Worm (Caenorhabditis elegans) whole organism, L1 larva: Measurements from ENCODE around the gene K03A11.4.

Experiments used
- aly-2 ChIP-seq: fragments of 150-350 bp; optimal IDR thresholded peaks from 2 replicates; lab custom pipeline; 2014; ENCODE audit warnings: missing biosample characterization, missing genetic modification characterization
- ama-1 ChIP-seq: fragments of 150-350 bp; optimal IDR thresholded peaks from 2 replicates; lab custom pipeline; 2014
- egl-27 ChIP-seq, 2 experiments: fragments of 150-350 bp in 1 of 2; sonication (generic microtip); optimal IDR thresholded peaks; 3 replicates each; lab custom pipeline; 2017 to 2018; ENCODE audit warnings: missing biosample characterization in 2 of 2, missing genetic modification characterization in 2 of 2, missing genetic modification reagents in 2 of 2
- jun-1 ChIP-seq: fragments of 150-350 bp; optimal IDR thresholded peaks from 2 replicates; lab custom pipeline; 2014; ENCODE audit warnings: missing biosample characterization, missing genetic modification reagents, missing genetic modification characterization
- lin-13 ChIP-seq: fragments of 150-350 bp; optimal IDR thresholded peaks from 2 replicates; lab custom pipeline; 2014; ENCODE audit warnings: missing biosample characterization, missing genetic modification reagents, missing genetic modification characterization
- lin-39 ChIP-seq: fragments of 150-350 bp; optimal IDR thresholded peaks from 2 replicates; lab custom pipeline; 2014; ENCODE audit warnings: missing biosample characterization, missing genetic modification reagents, missing genetic modification characterization
- mab-9 ChIP-seq: fragments of 200-800 bp; sonication (Bioruptor generic); IDR thresholded peaks from 2 replicates; pipeline ENCODE4 v1.3.6; 2022; ENCODE audit warnings: missing genetic modification reagents, missing genetic modification characterization, missing compliant biosample characterization
- mdl-1 ChIP-seq, 2 experiments: fragments of 150-350 bp; optimal IDR thresholded peaks; 2 replicates each; lab custom pipeline; 2014 to 2017; ENCODE audit warnings: missing biosample characterization in 2 of 2, missing genetic modification characterization in 2 of 2, inconsistent platforms in 1 of 2
- nhr-11 ChIP-seq: fragments of 150-350 bp; optimal IDR thresholded peaks from 2 replicates; lab custom pipeline; 2014; ENCODE audit warnings: missing biosample characterization, missing genetic modification characterization
- nhr-76 ChIP-seq: sonication (generic microtip); optimal IDR thresholded peaks from 2 replicates; lab custom pipeline; 2017; ENCODE audit warnings: missing biosample characterization, missing genetic modification characterization
- sox-4 ChIP-seq: sonication (generic microtip); optimal IDR thresholded peaks from 2 replicates; lab custom pipeline; 2016; ENCODE audit warnings: missing genetic modification characterization, missing compliant biosample characterization
- sup-37 ChIP-seq: fragments of 200-800 bp; sonication (Bioruptor generic); optimal IDR thresholded peaks from 2 replicates; lab custom pipeline; 2018; ENCODE audit warnings: mild to moderate bottlenecking, missing genetic modification characterization, missing compliant biosample characterization
- unc-130 ChIP-seq: fragments of 150-350 bp; optimal IDR thresholded peaks from 2 replicates; lab custom pipeline; 2017; ENCODE audit warnings: missing biosample characterization, missing genetic modification characterization, inconsistent platforms
- zip-4 ChIP-seq: fragments of 200-800 bp; sonication (Bioruptor generic); optimal IDR thresholded peaks from 2 replicates; lab custom pipeline; 2018; ENCODE audit warnings: mild to moderate bottlenecking, missing genetic modification characterization, moderate library complexity, missing compliant biosample characterization

ce11 chrX:13033850-13034249, 44.1 kb upstream of the K03A11.4 start:
- TF ChIP-seq unc-130 (tag; lab: Kevin White, UChicago): no peak
- no peak for TF ChIP-seq nhr-76
- TF ChIP-seq jun-1 (tag; lab: Kevin White, UChicago): no peak
- TF ChIP-seq zip-4 (GFP tag; lab: Kevin White, UChicago): no peak
- no peak for TF ChIP-seq lin-39 (tag; lab: Kevin White, UChicago)
- no peak for TF ChIP-seq mdl-1 (tag; optimal IDR thresholded peaks at IDR 0.05; lab: Kevin White, UChicago)
- no peak for TF ChIP-seq ama-1 (lab: Kevin White, UChicago)
- TF ChIP-seq egl-27 (tag; optimal IDR thresholded peaks at IDR 0.05; lab: Kevin White, UChicago): no peak
- no peak for TF ChIP-seq nhr-11
- TF ChIP-seq lin-13 (GFP tag; lab: Kevin White, UChicago): no peak
- TF ChIP-seq sox-4 (tag; lab: Kevin White, UChicago): no peak
- no peak for TF ChIP-seq sup-37 (GFP tag; lab: Kevin White, UChicago)
- TF ChIP-seq aly-2 (tag; lab: Kevin White, UChicago): no peak
- no peak for TF ChIP-seq mab-9 (GFP tag; lab: Robert Waterston, UW)
